Fruit fly (Drosophila melanogaster): Measurements from ENCODE around the gene CG7601.
A peak's percentile ranks its signal among the peaks of the same experiment; 100 is the strongest.

The CG7601 gene

dm6 chr3R:29763154-29763553 lies 26.6 kb upstream of the CG7601 start:
- TF ChIP-seq dmrt93B (GFP tag; optimal IDR thresholded peaks at IDR 0.05): peak; percentile 96
- peak; percentile 94 for TF ChIP-seq psq (GFP tag; optimal IDR thresholded peaks at IDR 0.05)
- no peak for TF ChIP-seq Vsx2 (GFP tag; optimal IDR thresholded peaks at IDR 0.05; ENCODE audit: partially characterized antibody)
- TF ChIP-seq Dfd (GFP tag; optimal IDR thresholded peaks at IDR 0.05): peak; percentile 7
- TF ChIP-seq Abd-B (GFP tag; optimal IDR thresholded peaks at IDR 0.05): no peak
- TF ChIP-seq CG32264 (GFP tag; optimal IDR thresholded peaks at IDR 0.05): peak; percentile 95
- peak; percentile 97 for TF ChIP-seq Hnf4 (GFP tag; optimal IDR thresholded peaks at IDR 0.05)
- TF ChIP-seq brk (GFP tag; optimal IDR thresholded peaks at IDR 0.05): peak; percentile 93
- TF ChIP-seq rgr (GFP tag; optimal IDR thresholded peaks at IDR 0.05): peak; percentile 96
- TF ChIP-seq Hr78 (GFP tag; optimal IDR thresholded peaks at IDR 0.05): no peak
- TF ChIP-seq ey (GFP tag; optimal IDR thresholded peaks at IDR 0.05): peak; percentile 98
- TF ChIP-seq sv (GFP tag; optimal IDR thresholded peaks at IDR 0.05): no peak
- TF ChIP-seq woc (GFP tag; optimal IDR thresholded peaks at IDR 0.05): peak; percentile 93
- TF ChIP-seq h (GFP tag; optimal IDR thresholded peaks at IDR 0.05): peak; percentile 99
- TF ChIP-seq N (GFP tag; optimal IDR thresholded peaks at IDR 0.05): no peak
- TF ChIP-seq pan (optimal IDR thresholded peaks at IDR 0.05): no peak
- TF ChIP-seq Hr83 (GFP tag; optimal IDR thresholded peaks at IDR 0.05; ENCODE audit: poor library complexity, severe bottlenecking): no peak
- TF ChIP-seq CG9705 (GFP tag; optimal IDR thresholded peaks at IDR 0.05): peak; percentile 92
- no peak for TF ChIP-seq jim (GFP tag; optimal IDR thresholded peaks at IDR 0.05)
- peak; percentile 96 for TF ChIP-seq fru (GFP tag; optimal IDR thresholded peaks at IDR 0.05)
- peak; percentile 80 for TF ChIP-seq Mio (GFP tag; optimal IDR thresholded peaks at IDR 0.05)
- TF ChIP-seq foxo (GFP tag; optimal IDR thresholded peaks at IDR 0.05): peak; percentile 71 to 98
- TF ChIP-seq OdsH (GFP tag; optimal IDR thresholded peaks at IDR 0.05): peak; percentile 97
- TF ChIP-seq br (GFP tag; optimal IDR thresholded peaks at IDR 0.05): peak; percentile 98
- TF ChIP-seq Sp1 (GFP tag; optimal IDR thresholded peaks at IDR 0.05): peak; percentile 97
- no peak for TF ChIP-seq Dif (GFP tag; optimal IDR thresholded peaks at IDR 0.05; ENCODE audit: partially characterized antibody)
- TF ChIP-seq tai (GFP tag; optimal IDR thresholded peaks at IDR 0.05): peak; percentile 97
- no peak for TF ChIP-seq dl (GFP tag; optimal IDR thresholded peaks at IDR 0.05; ENCODE audit: insufficient read depth in 1 of 2, partially characterized antibody in 2 of 2)
- peak; percentile 88 for TF ChIP-seq dsf (GFP tag; optimal IDR thresholded peaks at IDR 0.05; ENCODE audit: borderline replicate concordance)
- no peak for TF ChIP-seq usp (GFP tag; optimal IDR thresholded peaks at IDR 0.05)
- peak; percentile 92 for TF ChIP-seq GATAd (GFP tag; optimal IDR thresholded peaks at IDR 0.05)
- TF ChIP-seq HLH106 (tag; optimal IDR thresholded peaks at IDR 0.05): peak; percentile 97
- peak; percentile 69 for TF ChIP-seq CrebA (GFP tag; optimal IDR thresholded peaks at IDR 0.05; ENCODE audit: borderline replicate concordance)
- peak; percentile 64 for TF ChIP-seq Rel (GFP tag; optimal IDR thresholded peaks at IDR 0.05)
- peak; percentile 85 for TF ChIP-seq Rel (tag; optimal IDR thresholded peaks at IDR 0.05)
- no peak for TF ChIP-seq lola (GFP tag; optimal IDR thresholded peaks at IDR 0.05)
- peak; percentile 96 for TF ChIP-seq sage (GFP tag; optimal IDR thresholded peaks at IDR 0.05)
- TF ChIP-seq Myc (optimal IDR thresholded peaks at IDR 0.05): no peak
- peak; percentile 94 for TF ChIP-seq Jra (GFP tag; optimal IDR thresholded peaks at IDR 0.05)

dm6 chr3R:29762297-29762696 lies 25.8 kb upstream of the CG7601 start:
- no peak for TF ChIP-seq sv (GFP tag; optimal IDR thresholded peaks at IDR 0.05)
- no peak for TF ChIP-seq Dif (GFP tag; optimal IDR thresholded peaks at IDR 0.05; ENCODE audit: partially characterized antibody)
- no peak for TF ChIP-seq brk (GFP tag; optimal IDR thresholded peaks at IDR 0.05)
- TF ChIP-seq woc (GFP tag; optimal IDR thresholded peaks at IDR 0.05): peak; percentile 8
- TF ChIP-seq CG9705 (GFP tag; optimal IDR thresholded peaks at IDR 0.05): no peak
- peak in 1 of 2 experiments; percentile 53 for TF ChIP-seq foxo (GFP tag; optimal IDR thresholded peaks at IDR 0.05)
- TF ChIP-seq Jra (GFP tag; optimal IDR thresholded peaks at IDR 0.05): no peak
- TF ChIP-seq fru (GFP tag; optimal IDR thresholded peaks at IDR 0.05): peak; percentile 41
- no peak for TF ChIP-seq pan (optimal IDR thresholded peaks at IDR 0.05)
- TF ChIP-seq ey (GFP tag; optimal IDR thresholded peaks at IDR 0.05): no peak
- no peak for TF ChIP-seq Rel (GFP tag; optimal IDR thresholded peaks at IDR 0.05)
- TF ChIP-seq Rel (tag; optimal IDR thresholded peaks at IDR 0.05): no peak
- peak; percentile 38 for TF ChIP-seq Sp1 (GFP tag; optimal IDR thresholded peaks at IDR 0.05)
- TF ChIP-seq tai (GFP tag; optimal IDR thresholded peaks at IDR 0.05): no peak
- peak; percentile 16 for TF ChIP-seq sage (GFP tag; optimal IDR thresholded peaks at IDR 0.05)
- no peak for TF ChIP-seq Vsx2 (GFP tag; optimal IDR thresholded peaks at IDR 0.05; ENCODE audit: partially characterized antibody)
- no peak for TF ChIP-seq lola (GFP tag; optimal IDR thresholded peaks at IDR 0.05)
- no peak for TF ChIP-seq Hnf4 (GFP tag; optimal IDR thresholded peaks at IDR 0.05)
- TF ChIP-seq Myc (optimal IDR thresholded peaks at IDR 0.05): no peak
- TF ChIP-seq CG32264 (GFP tag; optimal IDR thresholded peaks at IDR 0.05): no peak
- TF ChIP-seq CrebA (GFP tag; optimal IDR thresholded peaks at IDR 0.05; ENCODE audit: borderline replicate concordance): no peak
- TF ChIP-seq dsf (GFP tag; optimal IDR thresholded peaks at IDR 0.05; ENCODE audit: borderline replicate concordance): no peak
- peak; percentile 53 for TF ChIP-seq HLH106 (tag; optimal IDR thresholded peaks at IDR 0.05)
- no peak for TF ChIP-seq N (GFP tag; optimal IDR thresholded peaks at IDR 0.05)
- peak; percentile 15 for TF ChIP-seq br (GFP tag; optimal IDR thresholded peaks at IDR 0.05)
- TF ChIP-seq psq (GFP tag; optimal IDR thresholded peaks at IDR 0.05): no peak
- TF ChIP-seq dmrt93B (GFP tag; optimal IDR thresholded peaks at IDR 0.05): peak; percentile 43
- no peak for TF ChIP-seq GATAd (GFP tag; optimal IDR thresholded peaks at IDR 0.05)
- no peak for TF ChIP-seq Abd-B (GFP tag; optimal IDR thresholded peaks at IDR 0.05)
- no peak for TF ChIP-seq rgr (GFP tag; optimal IDR thresholded peaks at IDR 0.05)
- no peak for TF ChIP-seq Dfd (GFP tag; optimal IDR thresholded peaks at IDR 0.05)
- TF ChIP-seq h (GFP tag; optimal IDR thresholded peaks at IDR 0.05): no peak

Measured in whole organism, wandering third instar larva.